Worm (Caenorhabditis elegans) whole organism, early embryonic: ENCODE measurements around the gene Y49G5B.1.

Experiments used
- F13C5.2 ChIP-seq: sonication (generic microtip); optimal IDR thresholded peaks from 2 replicates; lab custom pipeline; 2017; ENCODE audit warnings: mild to moderate bottlenecking, missing genetic modification characterization, inconsistent platforms, missing compliant biosample characterization
- ama-1 ChIP-seq: fragments of 150-350 bp; optimal IDR thresholded peaks from 2 replicates; lab custom pipeline; 2014
- ceh-13 ChIP-seq: fragments of 200-800 bp; sonication (Bioruptor generic); optimal IDR thresholded peaks from 2 replicates; lab custom pipeline; 2018; ENCODE audit warnings: mild to moderate bottlenecking, missing genetic modification characterization, missing compliant biosample characterization
- hmbx-1 ChIP-seq: sonication (generic microtip); optimal IDR thresholded peaks from 2 replicates; lab custom pipeline; 2016; ENCODE audit warnings: mild to moderate bottlenecking, missing genetic modification characterization, missing compliant biosample characterization
- sea-1 ChIP-seq: fragments of 200-800 bp; sonication (Bioruptor generic); conservative IDR thresholded peaks from 2 replicates; pipeline ENCODE4 v1.3.6; 2022; ENCODE audit warnings: missing genetic modification characterization, missing compliant biosample characterization
- tbx-11 ChIP-seq: fragments of 200-800 bp; sonication (Bioruptor generic); IDR thresholded peaks from 2 replicates; pipeline ENCODE4 v1.3.6; 2022; ENCODE audit warnings: missing genetic modification characterization, missing compliant biosample characterization
- tbx-37 ChIP-seq: fragments of 200-800 bp; sonication (Bioruptor generic); conservative IDR thresholded peaks from 2 replicates; pipeline ENCODE4 v1.3.6; 2022; ENCODE audit warnings: missing genetic modification reagents, missing genetic modification characterization, missing compliant biosample characterization
- tra-4 ChIP-seq: sonication (generic microtip); optimal IDR thresholded peaks from 2 replicates; lab custom pipeline; 2017; ENCODE audit warnings: missing genetic modification characterization, missing compliant biosample characterization

ce11 chrV:5275426-5276007, 52.4 kb downstream of the Y49G5B.1 start:
- TF ChIP-seq tra-4 (tag; lab: Kevin White, UChicago): no peak
- TF ChIP-seq ama-1 (lab: Kevin White, UChicago): no peak
- no peak for TF ChIP-seq hmbx-1
- TF ChIP-seq tbx-37 (GFP tag; lab: Robert Waterston, UW): no peak
- TF ChIP-seq ceh-13 (GFP tag; lab: Kevin White, UChicago): no peak
- TF ChIP-seq sea-1 (GFP tag; lab: Robert Waterston, UW): no peak
- no peak for TF ChIP-seq F13C5.2 (tag; lab: Kevin White, UChicago)
- TF ChIP-seq tbx-11 (GFP tag; lab: Robert Waterston, UW): no peak
